In genomic region chr3R:16368288-16368687, dm6 we compare ENCODE assay signal across 3 fruit fly cellular contexts.
A peak's percentile ranks its signal among the peaks of the same experiment; 100 is the strongest.
TF ChIP-seq lines count a peak whose summit lies in the region.

TSS of gene js (minus strand) at chr3R:16368306.

- TF ChIP-seq CTCF in whole organism, embryonic (GFP tag; optimal IDR thresholded peaks at IDR 0.05; lab: Kevin White, UChicago) = no peak

TF ChIP-seq in whole organism, embryonic, 481 proteins besides CTCF, POLR2A, EP300 and RAD21 (continues in another document):
- TF ChIP-seq CG2678 (tag; optimal IDR thresholded peaks at IDR 0.05; lab: Kevin White, UChicago) (no peak), CG31224 (GFP tag; IDR thresholded peaks at IDR 0.05; lab: Robert Waterston, UW) (no peak), Dref (GFP tag; IDR thresholded peaks at IDR 0.05; lab: Robert Waterston, UW) (no peak), CG16863 (GFP tag; optimal IDR thresholded peaks at IDR 0.05; lab: Kevin White, UChicago) (no peak), slou (GFP tag; optimal IDR thresholded peaks at IDR 0.05; lab: Kevin White, UChicago) (no peak), vvl (GFP tag; IDR thresholded peaks at IDR 0.05; lab: Robert Waterston, UW) (peak; percentile 8; the same call in 1 of the 2 replicates), eyg (GFP tag; optimal IDR thresholded peaks at IDR 0.05; lab: Kevin White, UChicago) (no peak), nerfin-1 (tag; optimal IDR thresholded peaks at IDR 0.05; lab: Kevin White, UChicago) (no peak), Deaf1 (tag; optimal IDR thresholded peaks at IDR 0.05; lab: Kevin White, UChicago) (peak; percentile 83), CG12391 (tag; optimal IDR thresholded peaks at IDR 0.05; lab: Kevin White, UChicago) (peak; percentile 7), CG1647 (GFP tag; optimal IDR thresholded peaks at IDR 0.05; lab: Kevin White, UChicago) (no peak), Dfd (GFP tag; optimal IDR thresholded peaks at IDR 0.05; lab: Kevin White, UChicago) (no peak), lov (optimal IDR thresholded peaks at IDR 0.05; lab: Kevin White, UChicago) (no peak), lov (GFP tag; IDR thresholded peaks at IDR 0.05; lab: Robert Waterston, UW) (no peak), CHES-1-like (GFP tag; optimal IDR thresholded peaks at IDR 0.05; lab: Kevin White, UChicago) (no peak), CG1233 (GFP tag; optimal IDR thresholded peaks at IDR 0.05; lab: Kevin White, UChicago) (no peak), CG3838 (GFP tag; optimal IDR thresholded peaks at IDR 0.05; lab: Kevin White, UChicago) (no peak), chinmo (GFP tag; IDR thresholded peaks at IDR 0.05; lab: Robert Waterston, UW; ENCODE audit: partially characterized antibody) (0 out of 4 replicates have a peak, but pooled peaks have one; percentile 15), CG15601 (tag; optimal IDR thresholded peaks at IDR 0.05; lab: Kevin White, UChicago) (no peak), ato (GFP tag; IDR thresholded peaks at IDR 0.05; lab: Robert Waterston, UW; ENCODE audit: partially characterized antibody) (no peak), sim (GFP tag; IDR thresholded peaks at IDR 0.05; lab: Robert Waterston, UW) (no peak), gem (tag; optimal IDR thresholded peaks at IDR 0.05; lab: Kevin White, UChicago) (no peak), knrl (GFP tag; IDR thresholded peaks at IDR 0.05; lab: Robert Waterston, UW; ENCODE audit: partially characterized antibody) (no peak), CG6175 (GFP tag; IDR thresholded peaks at IDR 0.05; lab: Robert Waterston, UW) (no peak), H15 (GFP tag; IDR thresholded peaks at IDR 0.05; lab: Robert Waterston, UW) (no peak), CG7963 (GFP tag; IDR thresholded peaks at IDR 0.05; lab: Robert Waterston, UW; ENCODE audit: partially characterized antibody) (no peak), CG2199 (GFP tag; IDR thresholded peaks at IDR 0.05; lab: Robert Waterston, UW) (no peak), Ravus (GFP tag; IDR thresholded peaks at IDR 0.05; lab: Robert Waterston, UW) (no peak), mam (GFP tag; optimal IDR thresholded peaks at IDR 0.05; lab: Kevin White, UChicago) (no peak), pan (optimal IDR thresholded peaks at IDR 0.05; lab: Kevin White, UChicago) (no peak), pan (GFP tag; optimal IDR thresholded peaks at IDR 0.05 in 1 of 2, IDR thresholded peaks at IDR 0.05 in 1 of 2) (peak in 1 of 2 experiments; percentile 9)

TF ChIP-seq in whole organism, prepupa, 60 proteins besides CTCF, POLR2A, EP300 and RAD21 (continues in another document):
- no peak for TF ChIP-seq CG6792 (GFP tag; optimal IDR thresholded peaks at IDR 0.05; lab: Kevin White, UChicago)
- no peak for TF ChIP-seq Blimp-1 (GFP tag; optimal IDR thresholded peaks at IDR 0.05; lab: Kevin White, UChicago)
- TF ChIP-seq CG10669 (GFP tag; optimal IDR thresholded peaks at IDR 0.05; lab: Kevin White, UChicago) = no peak
- peak; percentile 53 for TF ChIP-seq Hr39 (GFP tag; optimal IDR thresholded peaks at IDR 0.05; lab: Kevin White, UChicago)
- peak; percentile 44 for TF ChIP-seq topi (GFP tag; optimal IDR thresholded peaks at IDR 0.05; lab: Kevin White, UChicago)
- peak; percentile 61 for TF ChIP-seq acj6 (GFP tag; optimal IDR thresholded peaks at IDR 0.05; lab: Kevin White, UChicago)
- TF ChIP-seq Met (GFP tag; optimal IDR thresholded peaks at IDR 0.05; lab: Kevin White, UChicago) = peak; percentile 53
- peak; percentile 91 for TF ChIP-seq CG32006 (GFP tag; optimal IDR thresholded peaks at IDR 0.05; lab: Kevin White, UChicago)
- peak; percentile 45 for TF ChIP-seq Smox (GFP tag; optimal IDR thresholded peaks at IDR 0.05; lab: Kevin White, UChicago)
- TF ChIP-seq Hr4 (GFP tag; optimal IDR thresholded peaks at IDR 0.05; lab: Kevin White, UChicago) = peak; percentile 81
- peak; percentile 18 for TF ChIP-seq Sox15 (GFP tag; optimal IDR thresholded peaks at IDR 0.05; lab: Kevin White, UChicago)
- no peak for TF ChIP-seq spab (GFP tag; optimal IDR thresholded peaks at IDR 0.05; lab: Kevin White, UChicago)
- TF ChIP-seq CG3919 (GFP tag; optimal IDR thresholded peaks at IDR 0.05; lab: Kevin White, UChicago) = peak; percentile 73
- TF ChIP-seq CG11902 (GFP tag; optimal IDR thresholded peaks at IDR 0.05; lab: Kevin White, UChicago) = no peak
- TF ChIP-seq eg (GFP tag; IDR thresholded peaks at IDR 0.05; lab: Robert Waterston, UW) = peak; percentile 62
- peak; percentile 24 for TF ChIP-seq CG8319 (GFP tag; optimal IDR thresholded peaks at IDR 0.05; lab: Kevin White, UChicago)
- no peak for TF ChIP-seq CG11294 (GFP tag; IDR thresholded peaks at IDR 0.05; lab: Robert Waterston, UW)
- TF ChIP-seq cyc (GFP tag; optimal IDR thresholded peaks at IDR 0.05; lab: Kevin White, UChicago) = no peak
- TF ChIP-seq Hr38 (GFP tag; optimal IDR thresholded peaks at IDR 0.05; lab: Kevin White, UChicago) = no peak
- TF ChIP-seq CG11762 (GFP tag; optimal IDR thresholded peaks at IDR 0.05; lab: Kevin White, UChicago; ENCODE audit: insufficient read depth) = peak; percentile 67
- peak; percentile 62 for TF ChIP-seq dac (GFP tag; optimal IDR thresholded peaks at IDR 0.05; lab: Kevin White, UChicago)
- TF ChIP-seq Eip78C (GFP tag; lab: Kevin White, UChicago) = no peak
- peak; percentile 73 for TF ChIP-seq CG6276 (GFP tag; optimal IDR thresholded peaks at IDR 0.05; lab: Kevin White, UChicago)
- TF ChIP-seq lz (GFP tag; optimal IDR thresholded peaks at IDR 0.05; lab: Kevin White, UChicago) = no peak
- no peak for TF ChIP-seq Ets96B (tag; optimal IDR thresholded peaks at IDR 0.05; lab: Kevin White, UChicago)
- TF ChIP-seq esn (GFP tag; optimal IDR thresholded peaks at IDR 0.05; lab: Kevin White, UChicago) = no peak
- TF ChIP-seq salr (GFP tag; optimal IDR thresholded peaks at IDR 0.05; lab: Kevin White, UChicago) = peak in 1 of 2 experiments; percentile 62
- TF ChIP-seq fkh (GFP tag; optimal IDR thresholded peaks at IDR 0.05; lab: Kevin White, UChicago) = no peak
- no peak for TF ChIP-seq CG3032 (tag; optimal IDR thresholded peaks at IDR 0.05; lab: Kevin White, UChicago)
- peak; percentile 50 for TF ChIP-seq Sox102F (GFP tag; optimal IDR thresholded peaks at IDR 0.05; lab: Kevin White, UChicago)
- peak; percentile 75 for TF ChIP-seq Lpt (GFP tag; optimal IDR thresholded peaks at IDR 0.05; lab: Kevin White, UChicago)
- TF ChIP-seq CG16779 (tag; optimal IDR thresholded peaks at IDR 0.05; lab: Kevin White, UChicago) = no peak
- no peak for TF ChIP-seq ss (GFP tag; optimal IDR thresholded peaks at IDR 0.05; lab: Kevin White, UChicago)

TF ChIP-seq in whole organism, pupa, 21 proteins besides CTCF, POLR2A, EP300 and RAD21:
- TF ChIP-seq rn (GFP tag; IDR thresholded peaks at IDR 0.05; lab: Robert Waterston, UW) (no peak), CG13204 (GFP tag; optimal IDR thresholded peaks at IDR 0.05; lab: Kevin White, UChicago) (no peak), CG12605 (GFP tag; IDR thresholded peaks at IDR 0.05; lab: Robert Waterston, UW) (0 out of 2 replicates have a peak, but pooled peaks have one; percentile 10), Ets98B (GFP tag; IDR thresholded peaks at IDR 0.05; lab: Robert Waterston, UW) (no peak; the same call in 1 of the 2 replicates), CG9948 (tag; optimal IDR thresholded peaks at IDR 0.05; lab: Kevin White, UChicago) (no peak), EcR (GFP tag; optimal IDR thresholded peaks at IDR 0.05; lab: Kevin White, UChicago) (no peak), fd96Ca (GFP tag; IDR thresholded peaks at IDR 0.05; lab: Robert Waterston, UW) (no peak; the same call in 1 of the 3 replicates), CG8159 (tag; optimal IDR thresholded peaks at IDR 0.05; lab: Kevin White, UChicago) (no peak), gl (tag; optimal IDR thresholded peaks at IDR 0.05; lab: Kevin White, UChicago) (no peak), Pif1A (GFP tag; optimal IDR thresholded peaks at IDR 0.05; lab: Kevin White, UChicago) (peak; percentile 76), CG14655 (GFP tag; optimal IDR thresholded peaks at IDR 0.05; lab: Kevin White, UChicago) (no peak), CG32121 (GFP tag; IDR thresholded peaks at IDR 0.05; lab: Robert Waterston, UW) (peak; percentile 63), CG34367 (tag; optimal IDR thresholded peaks at IDR 0.05; lab: Kevin White, UChicago) (no peak), Snoo (tag; optimal IDR thresholded peaks at IDR 0.05; lab: Kevin White, UChicago) (no peak), CG4496 (GFP tag; IDR thresholded peaks at IDR 0.05; lab: Robert Waterston, UW) (peak; percentile 70; the same call in 2 of the 3 replicates), CG8301 (tag; optimal IDR thresholded peaks at IDR 0.05; lab: Kevin White, UChicago) (peak; percentile 81), CG17806 (tag; optimal IDR thresholded peaks at IDR 0.05; lab: Kevin White, UChicago) (no peak), CG10348 (GFP tag; IDR thresholded peaks at IDR 0.05; lab: Robert Waterston, UW) (peak; percentile 53), CG15710 (tag; optimal IDR thresholded peaks at IDR 0.05; lab: Kevin White, UChicago) (no peak), Pif1B (GFP tag; optimal IDR thresholded peaks at IDR 0.05; lab: Kevin White, UChicago) (peak; percentile 49), D1 (tag; optimal IDR thresholded peaks at IDR 0.05; lab: Kevin White, UChicago) (no peak)

Comparison
In these comparisons a context has a peak if more than half of its experiments do, and no peak if none do; other contexts are left out.
1. Of the 7 proteins assayed by ChIP-seq in both whole organism, embryonic and whole organism, prepupa: peak only in whole organism, embryonic: Blimp-1; only in whole organism, prepupa: Gug, Hr39 and Lpt; in both: Sox102F; in neither: 2.